Worm (Caenorhabditis elegans) whole organism, late embryonic: ENCODE results near the gene str-231.

ENCODE experiments used
- K02D7.2 ChIP-seq: sonication (generic microtip); optimal IDR thresholded peaks from 2 replicates; lab custom pipeline; 2017; ENCODE audit warnings: mild to moderate bottlenecking, missing genetic modification characterization, missing compliant biosample characterization
- ama-1 ChIP-seq: fragments of 150-350 bp; optimal IDR thresholded peaks from 2 replicates; lab custom pipeline; 2014
- ceh-14 ChIP-seq: sonication (generic microtip); optimal IDR thresholded peaks from 2 replicates; lab custom pipeline; 2016; ENCODE audit warnings: missing genotype, missing genetic modification characterization, missing compliant biosample characterization
- ceh-19 ChIP-seq: fragments of 200-800 bp; sonication (Bioruptor generic); optimal IDR thresholded peaks from 2 replicates; lab custom pipeline; 2018; ENCODE audit warnings: mild to moderate bottlenecking, missing genetic modification characterization, missing compliant biosample characterization
- ceh-22 ChIP-seq: sonication (generic microtip); optimal IDR thresholded peaks from 2 replicates; lab custom pipeline; 2017; ENCODE audit warnings: missing biosample characterization, missing genetic modification characterization
- ceh-24 ChIP-seq: sonication (generic microtip); optimal IDR thresholded peaks from 2 replicates; lab custom pipeline; 2016; ENCODE audit warnings: mild to moderate bottlenecking, missing genetic modification characterization, missing compliant biosample characterization
- ceh-31 ChIP-seq: sonication (generic microtip); optimal IDR thresholded peaks from 2 replicates; lab custom pipeline; 2016; ENCODE audit warnings: missing genetic modification characterization, missing compliant biosample characterization
- ceh-34 ChIP-seq: sonication (generic microtip); optimal IDR thresholded peaks from 2 replicates; lab custom pipeline; 2016; ENCODE audit warnings: mild to moderate bottlenecking, missing genetic modification characterization, missing compliant biosample characterization
- ceh-48 ChIP-seq: sonication (generic microtip); optimal IDR thresholded peaks from 2 replicates; lab custom pipeline; 2016; ENCODE audit warnings: missing genetic modification characterization, inconsistent platforms, missing compliant biosample characterization
- ceh-6 ChIP-seq: fragments of 200-800 bp; sonication (Bioruptor generic); optimal IDR thresholded peaks from 2 replicates; lab custom pipeline; 2018; ENCODE audit warnings: mild to moderate bottlenecking, missing genetic modification characterization, missing compliant biosample characterization
- ceh-9 ChIP-seq: sonication (generic microtip); optimal IDR thresholded peaks from 2 replicates; lab custom pipeline; 2016; ENCODE audit warnings: mild to moderate bottlenecking, missing genetic modification characterization, inconsistent platforms, missing compliant biosample characterization
- che-1 ChIP-seq: sonication (generic microtip); optimal IDR thresholded peaks from 2 replicates; lab custom pipeline; 2016; ENCODE audit warnings: mild to moderate bottlenecking, missing genetic modification characterization, missing compliant biosample characterization
- dve-1 ChIP-seq: sonication (generic microtip); optimal IDR thresholded peaks from 2 replicates; lab custom pipeline; 2017; ENCODE audit warnings: antibody characterized with exemption, mild to moderate bottlenecking, missing genetic modification characterization, missing compliant biosample characterization
- elt-2 ChIP-seq: sonication (generic microtip); optimal IDR thresholded peaks from 2 replicates; lab custom pipeline; 2016; ENCODE audit warnings: missing genetic modification reagents, missing genetic modification characterization, missing compliant biosample characterization
- fkh-6 ChIP-seq: sonication (generic microtip); optimal IDR thresholded peaks from 2 replicates; lab custom pipeline; 2016; ENCODE audit warnings: missing genetic modification characterization, missing compliant biosample characterization
- hlh-15 ChIP-seq: sonication (generic microtip); optimal IDR thresholded peaks from 2 replicates; lab custom pipeline; 2016; ENCODE audit warnings: missing genetic modification characterization, missing compliant biosample characterization
- hlh-30 ChIP-seq: sonication (generic microtip); optimal IDR thresholded peaks from 2 replicates; lab custom pipeline; 2017; ENCODE audit warnings: antibody characterized with exemption, missing genetic modification characterization, missing compliant biosample characterization; ENCODE audit not compliant: insufficient read depth
- hlh-8 ChIP-seq: sonication (generic microtip); optimal IDR thresholded peaks from 2 replicates; lab custom pipeline; 2016; ENCODE audit warnings: missing genotype, missing genetic modification characterization, missing compliant biosample characterization
- nfya-1 ChIP-seq: sonication (generic microtip); optimal IDR thresholded peaks from 2 replicates; lab custom pipeline; 2017; ENCODE audit warnings: missing genetic modification characterization, mild to moderate bottlenecking, missing compliant biosample characterization, antibody characterized with exemption, moderate library complexity
- nhr-11 ChIP-seq: fragments of 150-350 bp; optimal IDR thresholded peaks from 2 replicates; lab custom pipeline; 2014; ENCODE audit warnings: missing biosample characterization, missing genetic modification characterization
- nhr-232 ChIP-seq: sonication (generic microtip); optimal IDR thresholded peaks from 2 replicates; lab custom pipeline; 2016; ENCODE audit warnings: missing genetic modification characterization, missing compliant biosample characterization
- npax-4 ChIP-seq: sonication (generic microtip); optimal IDR thresholded peaks from 2 replicates; lab custom pipeline; 2016; ENCODE audit warnings: missing genetic modification characterization, missing compliant biosample characterization
- odd-2 ChIP-seq: sonication (generic microtip); optimal IDR thresholded peaks from 2 replicates; lab custom pipeline; 2017; ENCODE audit warnings: antibody characterized with exemption, mild to moderate bottlenecking, missing genetic modification characterization, missing compliant biosample characterization
- pros-1 ChIP-seq: fragments of 150-350 bp; optimal IDR thresholded peaks from 2 replicates; lab custom pipeline; 2014; ENCODE audit warnings: missing biosample characterization, missing genetic modification reagents, missing genetic modification characterization
- ref-2 ChIP-seq: sonication (generic microtip); optimal IDR thresholded peaks from 2 replicates; lab custom pipeline; 2016; ENCODE audit warnings: missing genetic modification characterization, missing compliant biosample characterization
- sox-4 ChIP-seq: sonication (generic microtip); optimal IDR thresholded peaks from 2 replicates; lab custom pipeline; 2017; ENCODE audit warnings: mild to moderate bottlenecking, missing genetic modification characterization, inconsistent platforms, missing compliant biosample characterization
- tbx-2 ChIP-seq: sonication (generic microtip); optimal IDR thresholded peaks from 2 replicates; lab custom pipeline; 2016; ENCODE audit warnings: missing genetic modification characterization, missing compliant biosample characterization
- tbx-7 ChIP-seq: sonication (generic microtip); optimal IDR thresholded peaks from 2 replicates; lab custom pipeline; 2016; ENCODE audit warnings: missing genotype, missing genetic modification characterization, missing compliant biosample characterization
- unc-3 ChIP-seq, 2 experiments: fragments of 200-800 bp in 1 of 2; sonication (Bioruptor generic) in 1 of 2; sonication (generic microtip) in 1 of 2; conservative IDR thresholded peaks in 1 of 2; optimal IDR thresholded peaks in 1 of 2; 2 replicates each; pipeline versions ENCODE4 v1.3.6 to Lab custom; 2016 to 2022; ENCODE audit warnings: missing compliant biosample characterization in 2 of 2, missing genetic modification characterization in 2 of 2, missing genetic modification reagents in 1 of 2
- unc-42 ChIP-seq: sonication (generic microtip); optimal IDR thresholded peaks from 2 replicates; lab custom pipeline; 2016; ENCODE audit warnings: missing genotype, missing genetic modification characterization, missing compliant biosample characterization
- zip-5 ChIP-seq: sonication (generic microtip); optimal IDR thresholded peaks from 2 replicates; lab custom pipeline; 2016; ENCODE audit warnings: missing genetic modification characterization, missing compliant biosample characterization
- ztf-16 ChIP-seq: sonication (generic microtip); optimal IDR thresholded peaks from 2 replicates; lab custom pipeline; 2017; ENCODE audit warnings: missing genetic modification characterization, missing compliant biosample characterization

The str-231 gene

DNA sequence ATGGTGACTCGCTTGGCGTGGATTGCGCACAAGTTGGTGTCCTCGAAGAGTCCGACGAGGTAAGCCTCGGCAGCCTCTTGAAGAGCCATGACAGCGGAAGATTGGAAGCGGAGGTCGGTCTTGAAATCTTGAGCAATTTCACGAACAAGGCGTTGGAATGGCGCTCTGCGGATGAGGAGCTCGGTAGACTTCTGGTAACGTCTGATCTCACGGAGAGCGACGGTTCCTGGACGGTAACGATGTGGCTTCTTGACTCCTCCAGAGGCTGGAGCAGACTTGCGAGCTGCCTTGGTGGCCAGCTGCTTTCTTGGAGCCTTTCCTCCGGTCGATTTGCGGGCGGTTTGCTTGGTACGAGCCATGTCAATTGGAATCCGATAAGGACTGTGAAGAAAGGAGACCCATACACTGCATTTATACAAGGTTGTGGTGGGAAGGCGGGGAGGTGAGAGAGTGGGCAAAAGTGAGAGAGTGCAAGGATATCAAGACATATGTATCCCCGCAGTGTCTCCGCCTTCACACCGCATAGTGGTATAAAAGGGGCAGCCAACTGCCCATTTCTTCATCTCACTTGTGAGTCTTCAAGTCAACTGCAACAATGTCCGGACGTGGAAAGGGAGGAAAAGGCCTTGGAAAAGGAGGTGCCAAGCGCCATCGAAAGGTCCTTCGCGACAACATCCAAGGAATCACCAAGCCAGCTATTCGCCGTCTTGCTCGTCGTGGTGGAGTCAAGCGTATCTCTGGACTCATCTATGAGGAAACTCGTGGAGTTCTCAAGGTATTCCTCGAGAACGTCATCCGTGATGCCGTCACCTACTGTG lies 34.7 kb upstream of the str-231 start, which contains the start of the genes his-2 and his-1:
Gene his-2, minus strand, starts transcription at position 359 of the 818 bp plus-strand sequence.
Gene his-1, plus strand, starts transcription at position 596 of the 818 bp plus-strand sequence.
- TF ChIP-seq ama-1 (lab: Kevin White, UChicago) (peak; percentile 73), ref-2 (tag; lab: Kevin White, UChicago) (peak; percentile 22)

DNA sequence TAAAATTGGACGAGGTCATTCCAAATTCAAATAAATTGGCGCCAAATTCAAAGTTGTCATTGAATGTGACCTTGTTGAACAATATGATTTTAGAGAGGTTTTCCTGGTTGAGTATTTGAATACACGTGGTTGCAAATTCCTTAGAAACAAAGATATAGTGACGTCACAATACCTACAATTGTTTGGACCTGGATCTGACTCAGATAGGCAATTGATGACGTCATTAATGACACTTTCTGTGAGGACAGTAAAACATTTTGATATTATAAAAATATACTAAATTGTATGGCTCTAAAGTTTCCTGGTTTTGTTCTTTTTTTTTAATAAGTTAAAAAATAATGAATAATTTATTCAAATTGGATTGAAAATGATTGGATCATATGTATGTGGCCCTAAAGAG lies 34.0 kb upstream of the str-231 start:
- TF ChIP-seq K02D7.2 (no peak), ceh-19 (GFP tag; lab: Kevin White, UChicago) (no peak), odd-2 (tag; lab: Kevin White, UChicago) (no peak)

DNA sequence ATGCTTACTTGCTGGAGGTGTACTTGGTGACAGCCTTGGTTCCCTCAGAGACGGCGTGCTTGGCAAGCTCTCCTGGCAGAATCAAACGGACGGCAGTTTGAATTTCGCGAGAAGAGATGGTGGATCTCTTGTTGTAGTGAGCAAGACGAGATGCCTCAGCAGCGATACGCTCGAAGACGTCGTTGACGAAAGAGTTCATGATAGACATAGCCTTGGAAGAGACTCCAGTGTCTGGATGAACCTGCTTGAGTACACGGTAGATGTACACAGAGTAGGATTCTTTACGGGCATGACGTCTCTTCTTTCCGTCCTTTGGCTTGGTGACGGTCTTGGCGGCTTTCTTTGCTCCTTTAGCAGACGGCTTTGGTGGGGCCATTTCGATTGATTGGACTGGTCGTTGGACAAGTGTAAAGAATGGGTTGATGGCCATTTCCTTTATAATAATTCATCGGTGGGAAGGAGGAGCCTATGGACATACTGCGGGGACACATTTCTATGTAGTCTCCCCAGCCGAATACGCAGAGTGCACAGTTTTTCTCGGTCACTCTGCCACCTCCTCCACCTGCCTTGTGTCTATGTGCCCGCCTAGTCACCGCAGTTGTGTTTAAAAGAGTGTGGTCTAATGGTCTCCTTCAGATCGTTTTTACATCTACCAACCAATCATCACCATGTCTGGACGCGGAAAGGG lies 32.9 kb upstream of the str-231 start, which contains the start of the genes his-4 and his-3:
Gene his-4, minus strand, starts transcription at position 376 of the 688 bp plus-strand sequence.
Gene his-3, plus strand, starts transcription at position 669 of the 688 bp plus-strand sequence.
- TF ChIP-seq elt-2 (tag; lab: Kevin White, UChicago): peak; percentile 24
- peak; percentile 11 for TF ChIP-seq tbx-7 (tag; lab: Kevin White, UChicago)
- peak; percentile 38 for TF ChIP-seq ceh-34 (tag; lab: Kevin White, UChicago)
- peak; percentile 17 for TF ChIP-seq ztf-16
- TF ChIP-seq ref-2 (tag; lab: Kevin White, UChicago): peak; percentile 66
- TF ChIP-seq ceh-31 (tag; lab: Kevin White, UChicago): peak; percentile 63
- peak; percentile 36 for TF ChIP-seq nfya-1 (tag; lab: Kevin White, UChicago)
- TF ChIP-seq dve-1 (tag; lab: Kevin White, UChicago): peak; percentile 37
- peak; percentile 60 for TF ChIP-seq tbx-2 (tag; lab: Kevin White, UChicago)

DNA sequence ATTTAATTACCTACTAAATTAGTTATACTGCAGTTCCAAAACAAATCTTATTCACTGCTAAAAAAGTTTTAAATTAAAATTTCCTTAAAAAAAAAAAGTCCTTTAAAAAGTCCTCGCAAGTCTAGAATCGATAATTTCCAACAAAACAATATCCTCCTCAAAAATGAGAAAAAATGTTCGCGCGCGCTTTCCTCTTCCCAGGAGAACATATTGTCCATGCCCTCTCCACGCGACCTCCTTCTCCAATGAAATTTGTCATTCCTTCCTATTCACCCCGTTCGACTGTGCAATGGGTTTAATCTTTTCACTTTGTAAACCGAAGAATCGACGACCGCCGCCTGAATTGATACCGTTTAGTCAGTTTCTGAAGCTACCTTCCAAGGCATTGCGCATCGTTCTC lies 28.8 kb upstream of the str-231 start, which contains the start of gene T10C6.10:
Gene T10C6.10, plus strand, starts transcription at position 248 of the 400 bp plus-strand sequence.
- no peak for TF ChIP-seq nhr-11 (tag; lab: Kevin White, UChicago)
- TF ChIP-seq zip-5 (tag; lab: Kevin White, UChicago): no peak
- no peak for TF ChIP-seq ceh-31 (tag; lab: Kevin White, UChicago)
- no peak for TF ChIP-seq sox-4 (tag; lab: Kevin White, UChicago)
- no peak for TF ChIP-seq pros-1 (tag; lab: Kevin White, UChicago)
- no peak for TF ChIP-seq ceh-22 (tag; lab: Kevin White, UChicago)
- no peak for TF ChIP-seq tbx-2 (tag; lab: Kevin White, UChicago)
- TF ChIP-seq npax-4 (tag; lab: Kevin White, UChicago): no peak
- no peak for TF ChIP-seq unc-3 (GFP tag; conservative IDR thresholded peaks at IDR 0.05; lab: Robert Waterston, UW)
- no peak for TF ChIP-seq unc-3 (tag; optimal IDR thresholded peaks at IDR 0.05; lab: Kevin White, UChicago)
- no peak for TF ChIP-seq odd-2 (tag; lab: Kevin White, UChicago)
- no peak for TF ChIP-seq ceh-9 (tag; lab: Kevin White, UChicago)

DNA sequence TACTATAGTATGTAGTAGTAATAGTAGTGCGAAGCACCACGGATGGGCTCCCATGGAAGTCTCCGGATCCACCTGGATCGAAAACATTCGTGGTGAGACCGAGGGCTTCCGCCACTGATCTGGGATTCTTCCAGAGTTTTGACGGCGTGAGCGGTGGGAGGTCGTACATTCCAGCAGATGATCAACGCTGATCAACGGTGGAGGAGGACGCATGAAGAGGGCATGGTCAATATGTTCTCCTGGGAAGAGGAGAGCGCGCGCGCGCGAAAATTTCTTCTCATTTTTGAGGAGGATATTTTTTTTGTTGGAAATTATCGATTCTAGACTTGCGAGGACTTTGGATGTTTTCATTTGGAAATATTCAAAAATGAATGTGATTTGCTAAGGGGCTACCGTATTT lies 26.1 kb upstream of the str-231 start:
- TF ChIP-seq ceh-6 (GFP tag; lab: Kevin White, UChicago) (no peak), hlh-15 (tag; lab: Kevin White, UChicago) (no peak), hlh-30 (tag; lab: Kevin White, UChicago) (no peak), nhr-232 (tag; lab: Kevin White, UChicago) (no peak), pros-1 (tag; lab: Kevin White, UChicago) (no peak), tbx-7 (tag; lab: Kevin White, UChicago) (no peak), ztf-16 (no peak), fkh-6 (tag; lab: Kevin White, UChicago) (no peak), ceh-48 (tag; lab: Kevin White, UChicago) (no peak), ceh-14 (no peak), elt-2 (tag; lab: Kevin White, UChicago) (no peak), zip-5 (tag; lab: Kevin White, UChicago) (no peak), unc-42 (no peak), K02D7.2 (no peak), hlh-8 (tag; lab: Kevin White, UChicago) (no peak), ceh-24 (tag; lab: Kevin White, UChicago) (no peak), che-1 (tag; lab: Kevin White, UChicago) (no peak)
- TF ChIP-seq, all 69 proteins: peak for 0
